Worm (Caenorhabditis elegans) whole organism, mixed stage, embryonic: ENCODE results near the gene C04E6.7.

Experiments used
- blmp-1 ChIP-seq: fragments of 150-350 bp; optimal IDR thresholded peaks from 2 replicates; lab custom pipeline; 2014; ENCODE audit warnings: missing biosample characterization, missing genetic modification characterization
- ceh-39 ChIP-seq: fragments of 150-350 bp; optimal IDR thresholded peaks from 2 replicates; lab custom pipeline; 2014; ENCODE audit warnings: missing biosample characterization, missing genetic modification characterization
- ceh-43 ChIP-seq: fragments of 200-800 bp; sonication (Bioruptor generic); optimal IDR thresholded peaks from 2 replicates; lab custom pipeline; 2018; ENCODE audit warnings: mild to moderate bottlenecking, missing genetic modification characterization, moderate library complexity, missing compliant biosample characterization
- ceh-83 ChIP-seq: fragments of 200-800 bp; sonication (Bioruptor generic); optimal IDR thresholded peaks from 2 replicates; lab custom pipeline; 2018; ENCODE audit warnings: mild to moderate bottlenecking, missing genetic modification characterization, missing compliant biosample characterization
- ces-1 ChIP-seq: fragments of 150-350 bp; optimal IDR thresholded peaks from 2 replicates; lab custom pipeline; 2014; ENCODE audit warnings: missing biosample characterization, missing genetic modification reagents, missing genetic modification characterization
- cnd-1 ChIP-seq: fragments of 200-800 bp; sonication (Bioruptor generic); optimal IDR thresholded peaks from 2 replicates; lab custom pipeline; 2018; ENCODE audit warnings: mild to moderate bottlenecking, missing genetic modification characterization, missing compliant biosample characterization
- drap-1 ChIP-seq: fragments of 200-800 bp; sonication (Bioruptor generic); optimal IDR thresholded peaks from 3 replicates; lab custom pipeline; 2018; ENCODE audit warnings: mild to moderate bottlenecking, missing genetic modification characterization, missing compliant biosample characterization
- elt-1 ChIP-seq: sonication (generic microtip); optimal IDR thresholded peaks from 2 replicates; lab custom pipeline; 2017; ENCODE audit warnings: missing genetic modification characterization, mild to moderate bottlenecking, missing compliant biosample characterization, antibody characterized with exemption, moderate library complexity, borderline replicate concordance; ENCODE audit not compliant: insufficient read depth
- flh-1 ChIP-seq: fragments of 200-800 bp; sonication (Bioruptor generic); optimal IDR thresholded peaks from 2 replicates; lab custom pipeline; 2018; ENCODE audit warnings: mild to moderate bottlenecking, missing genetic modification characterization, moderate library complexity, missing compliant biosample characterization
- hlh-1 ChIP-seq: fragments of 150-350 bp; optimal IDR thresholded peaks from 2 replicates; lab custom pipeline; 2014; ENCODE audit warnings: missing biosample characterization, missing genetic modification reagents, missing genetic modification characterization
- lin-13 ChIP-seq: fragments of 150-350 bp; optimal IDR thresholded peaks from 2 replicates; lab custom pipeline; 2014; ENCODE audit warnings: missing biosample characterization, missing genetic modification characterization
- lin-32 ChIP-seq: fragments of 200-800 bp; sonication (Bioruptor generic); optimal IDR thresholded peaks from 2 replicates; lab custom pipeline; 2018; ENCODE audit warnings: mild to moderate bottlenecking, missing genetic modification characterization, missing compliant biosample characterization
- lsy-2 ChIP-seq: fragments of 150-350 bp; optimal IDR thresholded peaks from 2 replicates; lab custom pipeline; 2014; ENCODE audit warnings: missing biosample characterization, missing genetic modification characterization
- mab-5 ChIP-seq: fragments of 150-350 bp; optimal IDR thresholded peaks from 2 replicates; lab custom pipeline; 2014; ENCODE audit warnings: missing biosample characterization, missing genetic modification characterization
- mls-2 ChIP-seq: sonication (generic microtip); optimal IDR thresholded peaks from 2 replicates; lab custom pipeline; 2016; ENCODE audit warnings: mild to moderate bottlenecking, missing genetic modification characterization, moderate library complexity, missing compliant biosample characterization
- nhr-12 ChIP-seq: fragments of 150-350 bp; optimal IDR thresholded peaks from 2 replicates; lab custom pipeline; 2014; ENCODE audit warnings: missing biosample characterization, missing genetic modification characterization
- nhr-2 ChIP-seq: fragments of 150-350 bp; optimal IDR thresholded peaks from 2 replicates; lab custom pipeline; 2014; ENCODE audit warnings: missing biosample characterization, missing genetic modification characterization
- nhr-237 ChIP-seq: fragments of 150-350 bp; optimal IDR thresholded peaks from 2 replicates; lab custom pipeline; 2014; ENCODE audit warnings: missing biosample characterization, missing genetic modification characterization
- nhr-28 ChIP-seq: fragments of 150-350 bp; optimal IDR thresholded peaks from 2 replicates; lab custom pipeline; 2014; ENCODE audit warnings: missing biosample characterization, missing genetic modification characterization
- nhr-76 ChIP-seq: sonication (generic microtip); optimal IDR thresholded peaks from 2 replicates; lab custom pipeline; 2017; ENCODE audit warnings: missing biosample characterization, missing genetic modification characterization
- pha-4 ChIP-seq: fragments of 150-350 bp; optimal IDR thresholded peaks from 2 replicates; lab custom pipeline; 2018; ENCODE audit warnings: missing biosample characterization, missing genetic modification reagents, missing genetic modification characterization
- snpc-4 ChIP-seq: fragments of 150-350 bp; optimal IDR thresholded peaks from 2 replicates; lab custom pipeline; 2014; ENCODE audit warnings: missing biosample characterization, missing genetic modification characterization
- sptf-1 ChIP-seq: sonication (generic microtip); optimal IDR thresholded peaks from 2 replicates; lab custom pipeline; 2017; ENCODE audit warnings: mild to moderate bottlenecking, missing genetic modification characterization, moderate library complexity, missing compliant biosample characterization
- unc-120 ChIP-seq: sonication (generic microtip); optimal IDR thresholded peaks from 2 replicates; lab custom pipeline; 2017; ENCODE audit warnings: missing genetic modification characterization, missing compliant biosample characterization; ENCODE audit not compliant: poor library complexity, severe bottlenecking
- unc-39 ChIP-seq: fragments of 150-350 bp; optimal IDR thresholded peaks from 2 replicates; lab custom pipeline; 2014; ENCODE audit warnings: missing biosample characterization, missing genetic modification characterization
- unc-62 ChIP-seq: fragments of 150-350 bp; optimal IDR thresholded peaks from 2 replicates; lab custom pipeline; 2014; ENCODE audit warnings: missing biosample characterization, missing genetic modification reagents, missing genetic modification characterization
- zip-8 ChIP-seq: fragments of 150-350 bp; optimal IDR thresholded peaks from 2 replicates; lab custom pipeline; 2014; ENCODE audit warnings: missing biosample characterization, missing genetic modification characterization

Gene C04E6.7

ce11 chrV:5848015-5848609 lies 45.0 kb upstream of the C04E6.7 start:
- TF ChIP-seq nhr-28 (tag; lab: Kevin White, UChicago) (no peak), cnd-1 (tag; lab: Kevin White, UChicago) (no peak), unc-120 (tag; lab: Kevin White, UChicago) (no peak), elt-1 (no peak), mab-5 (tag; lab: Kevin White, UChicago) (no peak), ceh-83 (GFP tag; lab: Kevin White, UChicago) (no peak), blmp-1 (no peak)

DNA sequence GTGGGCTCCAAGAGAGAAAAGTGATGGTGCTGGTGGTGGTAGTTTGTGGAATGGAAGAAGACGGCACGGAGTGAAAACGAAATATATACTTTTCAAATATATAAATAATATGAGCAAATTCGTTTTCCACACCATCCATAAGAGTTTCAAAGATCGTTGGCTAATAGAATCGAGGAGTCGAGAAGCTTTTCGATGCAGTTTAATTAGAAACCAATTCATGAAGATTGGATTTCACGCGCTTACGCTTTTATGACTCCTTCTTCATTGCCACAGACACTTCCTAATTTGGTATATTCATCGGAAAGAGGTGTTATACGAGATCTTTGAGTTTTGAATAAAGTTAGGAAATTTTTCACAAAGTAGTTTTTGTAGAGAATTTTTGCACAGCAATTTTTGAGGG lies 42.4 kb upstream of the C04E6.7 start:
- TF ChIP-seq lsy-2 (no peak), unc-39 (no peak), pha-4 (no peak), lin-32 (GFP tag; lab: Kevin White, UChicago) (peak; percentile 19), nhr-76 (tag; lab: Kevin White, UChicago) (no peak), mls-2 (tag; lab: Kevin White, UChicago) (peak; percentile 42), hlh-1 (tag; lab: Kevin White, UChicago) (no peak), ces-1 (GFP tag; lab: Kevin White, UChicago) (peak; percentile 68), ceh-83 (GFP tag; lab: Kevin White, UChicago) (no peak), sptf-1 (tag; lab: Kevin White, UChicago) (no peak)

DNA sequence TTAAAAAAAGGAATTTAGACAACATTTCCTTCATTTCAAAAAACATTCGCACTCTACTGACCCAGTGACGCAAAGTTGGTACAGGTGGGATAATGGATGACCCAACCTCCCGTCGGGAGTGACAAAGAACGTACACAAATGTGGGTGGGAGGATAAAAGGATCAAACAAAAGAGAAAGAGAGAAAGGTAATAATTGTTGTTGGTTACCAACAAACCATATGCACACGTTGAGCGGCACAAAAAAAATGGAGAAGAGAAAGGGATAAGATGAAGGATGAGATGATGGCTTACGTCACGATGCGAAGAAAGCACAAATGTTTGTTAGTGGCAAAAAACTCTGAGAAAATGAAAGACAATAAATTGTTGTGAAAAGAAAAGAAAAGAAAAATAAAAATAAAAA lies 41.5 kb upstream of the C04E6.7 start:
- no peak for TF ChIP-seq ceh-43
- TF ChIP-seq snpc-4 (tag; lab: Kevin White, UChicago), result no peak
- TF ChIP-seq flh-1, result no peak
- peak; percentile 84 for TF ChIP-seq nhr-2 (tag; lab: Kevin White, UChicago)
- peak; percentile 40 for TF ChIP-seq zip-8 (tag; lab: Kevin White, UChicago)
- no peak for TF ChIP-seq ceh-39 (tag; lab: Kevin White, UChicago)

DNA sequence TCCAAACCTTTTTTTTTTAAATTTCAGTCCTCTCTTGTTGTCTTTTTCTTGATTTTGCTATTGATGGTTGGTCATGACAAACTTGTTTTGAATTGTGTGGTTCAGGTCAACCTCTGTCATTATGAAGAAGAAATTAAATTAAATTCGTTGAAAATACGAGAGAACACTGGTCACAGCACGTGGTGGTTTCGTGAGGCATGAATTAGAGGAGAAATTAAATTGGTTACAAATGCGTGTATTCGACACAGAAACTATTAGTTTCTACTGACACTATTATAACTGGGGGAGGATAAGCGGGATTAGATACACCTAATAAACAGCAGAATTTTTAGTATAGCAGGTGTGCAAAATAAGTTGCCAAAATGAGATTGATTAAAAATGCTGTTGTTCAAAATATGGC lies 41.0 kb upstream of the C04E6.7 start:
- peak; percentile 87 for TF ChIP-seq ces-1 (GFP tag; lab: Kevin White, UChicago)
- TF ChIP-seq ceh-43, result no peak

- TF ChIP-seq flh-1 (no peak), sptf-1 (tag; lab: Kevin White, UChicago) (no peak), hlh-1 (tag; lab: Kevin White, UChicago) (no peak), nhr-12 (tag; lab: Kevin White, UChicago) (no peak), mab-5 (tag; lab: Kevin White, UChicago) (no peak), unc-62 (GFP tag; lab: Kevin White, UChicago) (no peak), elt-1 (no peak), pha-4 (no peak), ceh-43 (no peak), ceh-39 (tag; lab: Kevin White, UChicago) (no peak), lin-13 (no peak), snpc-4 (tag; lab: Kevin White, UChicago) (no peak), nhr-76 (tag; lab: Kevin White, UChicago) (no peak), nhr-2 (tag; lab: Kevin White, UChicago) (no peak), nhr-237 (tag; lab: Kevin White, UChicago) (no peak)
These were observed 30.5 kb upstream of the C04E6.7 start, which contains the start of gene F26F12.8 for ce11 chrV:5862479-5863188. Gene F26F12.8 (minus strand): TSS chrV:5862529.

ce11 chrV:5865085-5865484 lies 28.0 kb upstream of the C04E6.7 start, which contains the start of gene F26F12.5:
Gene F26F12.5 (minus strand): TSS chrV:5865185.
- TF ChIP-seq elt-1, result no peak
- no peak for TF ChIP-seq unc-120 (tag; lab: Kevin White, UChicago)
- TF ChIP-seq cnd-1 (tag; lab: Kevin White, UChicago), result no peak
- TF ChIP-seq snpc-4 (tag; lab: Kevin White, UChicago), result no peak
- no peak for TF ChIP-seq drap-1
- TF ChIP-seq blmp-1, result no peak
- TF ChIP-seq ceh-43, result no peak
